Fruit fly (Drosophila melanogaster) whole organism, prepupa: ENCODE results near the gene CadN2.

ENCODE experiments used
- Blimp-1 ChIP-seq: fragments of 200-800 bp; sonication (Bioruptor generic); optimal IDR thresholded peaks from 3 replicates; lab custom pipeline; 2017; ENCODE audit warnings: missing biosample characterization, missing genetic modification characterization, mild to moderate bottlenecking, moderate library complexity, missing genetic modification reagents
- CG10631 ChIP-seq: fragments of 200-800 bp; sonication (Bioruptor generic); optimal IDR thresholded peaks from 2 replicates; lab custom pipeline; 2016; ENCODE audit warnings: missing biosample characterization, missing genetic modification characterization
- CG10669 ChIP-seq: fragments of 200-800 bp; sonication (Bioruptor generic); optimal IDR thresholded peaks from 3 replicates; lab custom pipeline; 2018; ENCODE audit warnings: missing biosample characterization, mild to moderate bottlenecking, missing genetic modification characterization, moderate library complexity
- CG11294 ChIP-seq: fragments of 200-800 bp; sonication (Bioruptor generic); IDR thresholded peaks from 2 replicates; pipeline ENCODE4 v1.3.6; 2022; ENCODE audit warnings: missing biosample characterization, missing genetic modification characterization
- CG11902 ChIP-seq: fragments of 200-800 bp; sonication (Bioruptor generic); optimal IDR thresholded peaks from 3 replicates; lab custom pipeline; 2016; ENCODE audit warnings: missing biosample characterization, missing genetic modification characterization
- CG1621 ChIP-seq: fragments of 200-800 bp; sonication (Bioruptor generic); optimal IDR thresholded peaks from 3 replicates; lab custom pipeline; 2018; ENCODE audit warnings: missing biosample characterization, mild to moderate bottlenecking, missing genetic modification characterization
- CG16779 ChIP-seq: fragments of 200-800 bp; sonication (Bioruptor generic); optimal IDR thresholded peaks from 3 replicates; lab custom pipeline; 2017; ENCODE audit warnings: missing biosample characterization, mild to moderate bottlenecking, missing genetic modification characterization
- CG3032 ChIP-seq: fragments of 200-800 bp; optimal IDR thresholded peaks from 2 replicates; lab custom pipeline; 2019; ENCODE audit warnings: missing biosample characterization, mild to moderate bottlenecking, missing genetic modification characterization, moderate library complexity
- CG31627 ChIP-seq: fragments of 200-800 bp; sonication (Bioruptor generic); optimal IDR thresholded peaks from 3 replicates; lab custom pipeline; 2016; ENCODE audit warnings: missing biosample characterization, missing genetic modification characterization
- CG32006 ChIP-seq: fragments of 200-800 bp; sonication (Bioruptor generic); optimal IDR thresholded peaks from 3 replicates; lab custom pipeline; 2017; ENCODE audit warnings: missing biosample characterization, mild to moderate bottlenecking, missing genetic modification characterization
- CG34406 ChIP-seq: fragments of 200-800 bp; sonication (Bioruptor generic); optimal IDR thresholded peaks from 3 replicates; lab custom pipeline; 2016; ENCODE audit warnings: missing biosample characterization, missing genetic modification characterization
- CG3919 ChIP-seq: fragments of 200-800 bp; sonication (Bioruptor generic); optimal IDR thresholded peaks from 3 replicates; lab custom pipeline; 2016; ENCODE audit warnings: missing biosample characterization, missing genetic modification characterization
- CG4318 ChIP-seq: fragments of 200-800 bp; sonication (Bioruptor generic); optimal IDR thresholded peaks from 3 replicates; lab custom pipeline; 2017; ENCODE audit warnings: missing biosample characterization, mild to moderate bottlenecking, missing genetic modification characterization
- CG6163 ChIP-seq: fragments of 200-800 bp; sonication (Bioruptor generic); IDR thresholded peaks from 3 replicates; pipeline ENCODE4 v1.3.6; 2022; ENCODE audit warnings: missing biosample characterization, missing genetic modification characterization
- CG6276 ChIP-seq: fragments of 200-800 bp; sonication (Bioruptor generic); optimal IDR thresholded peaks from 2 replicates; lab custom pipeline; 2017; ENCODE audit warnings: missing biosample characterization, mild to moderate bottlenecking, missing genetic modification characterization
- CG6808 ChIP-seq: fragments of 200-800 bp; sonication (Bioruptor generic); optimal IDR thresholded peaks from 3 replicates; lab custom pipeline; 2017; ENCODE audit warnings: missing biosample characterization, missing genetic modification characterization, mild to moderate bottlenecking, moderate library complexity, missing genetic modification reagents
- CG6854 ChIP-seq: fragments of 200-800 bp; sonication (Bioruptor generic); optimal IDR thresholded peaks from 2 replicates; lab custom pipeline; 2017; ENCODE audit warnings: missing biosample characterization, mild to moderate bottlenecking, missing genetic modification characterization
- CG7368 ChIP-seq: fragments of 200-800 bp; sonication (Bioruptor generic); optimal IDR thresholded peaks from 3 replicates; lab custom pipeline; 2016; ENCODE audit warnings: missing biosample characterization, missing genetic modification characterization
- CG8319 ChIP-seq: fragments of 200-800 bp; sonication (Bioruptor generic); optimal IDR thresholded peaks from 3 replicates; lab custom pipeline; 2016; ENCODE audit warnings: missing biosample characterization, missing genetic modification characterization
- CG8632 ChIP-seq: fragments of 200-800 bp; sonication (Bioruptor generic); optimal IDR thresholded peaks from 3 replicates; lab custom pipeline; 2016; ENCODE audit warnings: missing biosample characterization, missing genetic modification characterization
- CG9139 ChIP-seq: fragments of 200-800 bp; sonication (Bioruptor generic); optimal IDR thresholded peaks from 3 replicates; lab custom pipeline; 2017; ENCODE audit warnings: missing biosample characterization, mild to moderate bottlenecking, missing genetic modification characterization
- Eip78C ChIP-seq: fragments of 200-800 bp; sonication (Bioruptor generic); peaks from one replicate; lab custom pipeline; 2016; ENCODE audit warnings: missing biosample characterization, missing genetic modification characterization
- Ets96B ChIP-seq: fragments of 200-800 bp; optimal IDR thresholded peaks from 2 replicates; lab custom pipeline; 2019; ENCODE audit warnings: missing biosample characterization, mild to moderate bottlenecking, missing genetic modification characterization, moderate library complexity
- Gug ChIP-seq: fragments of 200-800 bp; sonication (Bioruptor generic); IDR thresholded peaks from 2 replicates; pipeline ENCODE4 v1.3.6; 2022; ENCODE audit warnings: missing biosample characterization, missing genetic modification characterization
- Hr38 ChIP-seq: sonication (Bioruptor generic); optimal IDR thresholded peaks from 2 replicates; lab custom pipeline; 2016; ENCODE audit warnings: missing biosample characterization, missing genetic modification characterization
- Hr39 ChIP-seq: fragments of 200-800 bp; sonication (Bioruptor generic); optimal IDR thresholded peaks from 2 replicates; lab custom pipeline; 2016; ENCODE audit warnings: missing biosample characterization, missing genetic modification characterization
- Lpt ChIP-seq: fragments of 200-800 bp; sonication (Bioruptor generic); optimal IDR thresholded peaks from 3 replicates; lab custom pipeline; 2016; ENCODE audit warnings: missing biosample characterization, missing genetic modification characterization
- Smox ChIP-seq: fragments of 200-800 bp; sonication (Bioruptor generic); optimal IDR thresholded peaks from 3 replicates; lab custom pipeline; 2016; ENCODE audit warnings: missing biosample characterization, missing genetic modification characterization
- Sox102F ChIP-seq: fragments of 200-800 bp; sonication (Bioruptor generic); optimal IDR thresholded peaks from 2 replicates; lab custom pipeline; 2016; ENCODE audit warnings: missing biosample characterization, mild to moderate bottlenecking, missing genetic modification characterization
- Sox14 ChIP-seq: fragments of 200-800 bp; sonication (Bioruptor generic); optimal IDR thresholded peaks from 3 replicates; lab custom pipeline; 2016; ENCODE audit warnings: missing biosample characterization, missing genetic modification characterization
- Sox15 ChIP-seq: fragments of 200-800 bp; sonication (Bioruptor generic); optimal IDR thresholded peaks from 3 replicates; lab custom pipeline; 2016; ENCODE audit warnings: missing biosample characterization, missing genetic modification characterization
- cyc ChIP-seq: fragments of 200-800 bp; sonication (Bioruptor generic); optimal IDR thresholded peaks from 3 replicates; lab custom pipeline; 2016; ENCODE audit warnings: missing biosample characterization, missing genetic modification characterization
- dac ChIP-seq: fragments of 200-800 bp; sonication (Bioruptor generic); optimal IDR thresholded peaks from 2 replicates; lab custom pipeline; 2017; ENCODE audit warnings: missing biosample characterization, mild to moderate bottlenecking, missing genetic modification characterization
- dsx ChIP-seq: fragments of 200-800 bp; optimal IDR thresholded peaks from 3 replicates; lab custom pipeline; 2019; ENCODE audit warnings: missing biosample characterization, mild to moderate bottlenecking, missing genetic modification characterization, moderate library complexity; ENCODE audit not compliant: poor library complexity, severe bottlenecking
- eg ChIP-seq: fragments of 200-800 bp; sonication (Bioruptor generic); IDR thresholded peaks from 3 replicates; pipeline ENCODE4 v1.3.6; 2022; ENCODE audit warnings: missing biosample characterization, missing genetic modification characterization
- esn ChIP-seq: fragments of 200-800 bp; sonication (Bioruptor generic); optimal IDR thresholded peaks from 2 replicates; lab custom pipeline; 2016; ENCODE audit warnings: missing biosample characterization, mild to moderate bottlenecking, missing genetic modification characterization, moderate library complexity
- fkh ChIP-seq: fragments of 200-800 bp; sonication (Bioruptor generic); optimal IDR thresholded peaks from 3 replicates; lab custom pipeline; 2017; ENCODE audit warnings: missing biosample characterization, mild to moderate bottlenecking, missing genetic modification characterization, moderate library complexity
- lz ChIP-seq: fragments of 200-800 bp; sonication (Bioruptor generic); optimal IDR thresholded peaks from 3 replicates; lab custom pipeline; 2016; ENCODE audit warnings: missing biosample characterization, missing genetic modification characterization
- net ChIP-seq: fragments of 200-800 bp; sonication (Bioruptor generic); optimal IDR thresholded peaks from 3 replicates; lab custom pipeline; 2016; ENCODE audit warnings: missing biosample characterization, missing genetic modification characterization
- salr ChIP-seq, 2 experiments: fragments of 200-800 bp; sonication (Bioruptor generic); optimal IDR thresholded peaks; 3 replicates each; lab custom pipeline; 2016 to 2018; ENCODE audit warnings: missing biosample characterization in 2 of 2, missing genetic modification characterization in 2 of 2, mild to moderate bottlenecking in 1 of 2
- spab ChIP-seq: fragments of 200-800 bp; sonication (Bioruptor generic); optimal IDR thresholded peaks from 2 replicates; lab custom pipeline; 2017; ENCODE audit warnings: missing biosample characterization, mild to moderate bottlenecking, missing genetic modification characterization, missing genetic modification reagents
- ss ChIP-seq, 2 experiments: fragments of 200-800 bp; sonication (Bioruptor generic); optimal IDR thresholded peaks; 2 replicates in 1 of 2; 3 replicates in 1 of 2; lab custom pipeline; 2017 to 2018; ENCODE audit warnings: mild to moderate bottlenecking in 2 of 2, missing biosample characterization in 2 of 2, missing genetic modification characterization in 2 of 2, moderate library complexity in 1 of 2
- svp ChIP-seq: fragments of 200-800 bp; sonication (Bioruptor generic); peaks from one replicate; lab custom pipeline; 2016; ENCODE audit warnings: missing biosample characterization, missing genetic modification characterization

CadN2 gene

DNA sequence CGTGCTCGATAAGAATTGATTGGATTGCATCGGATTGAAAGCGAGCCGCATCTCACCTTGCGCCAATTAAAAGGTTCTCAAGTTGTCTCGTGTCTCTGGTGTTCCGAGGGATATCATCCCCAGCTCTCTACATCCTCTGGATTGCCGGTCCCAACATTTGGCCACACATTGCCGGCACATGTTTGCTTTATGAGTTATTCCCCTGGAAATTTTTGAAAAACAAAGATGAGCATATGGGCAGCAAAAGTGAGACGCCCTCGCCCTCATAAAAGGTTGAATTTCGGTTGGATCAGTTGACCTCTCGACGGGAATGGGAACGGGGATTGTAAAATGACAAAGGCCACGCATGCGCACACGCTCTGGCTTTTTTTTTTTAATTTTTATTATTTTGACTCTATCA lies 119.5 kb downstream of the CadN2 start:
- TF ChIP-seq CG6808 (no peak), svp (GFP tag; lab: Kevin White, UChicago) (peak; percentile 44), CG10631 (GFP tag; lab: Kevin White, UChicago) (no peak), net (GFP tag; lab: Kevin White, UChicago) (no peak), Ets96B (tag; lab: Kevin White, UChicago) (no peak), CG34406 (GFP tag; lab: Kevin White, UChicago) (no peak), Sox14 (GFP tag; lab: Kevin White, UChicago) (no peak)

DNA sequence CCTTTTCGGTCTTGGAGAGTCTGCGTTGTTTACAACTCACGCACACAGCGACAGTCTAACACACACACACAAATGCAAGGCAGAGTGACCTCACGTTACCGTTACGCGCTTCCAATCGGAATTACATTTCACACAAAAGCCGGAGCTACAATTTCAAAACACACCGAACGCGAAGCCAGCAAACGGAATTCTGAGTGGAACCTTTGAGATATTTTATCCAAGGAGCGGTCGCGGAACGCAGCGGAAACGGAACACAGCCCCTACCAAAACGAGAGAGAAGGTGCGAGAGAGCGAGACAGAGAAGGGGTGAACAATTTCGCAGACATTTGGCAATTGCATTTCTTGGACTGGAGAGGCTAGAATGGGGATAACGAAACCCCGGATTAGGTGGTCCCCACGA lies 120.9 kb downstream of the CadN2 start:
- TF ChIP-seq CG3032 (tag; lab: Kevin White, UChicago) (no peak), CG32006 (no peak), CG1621 (tag; lab: Kevin White, UChicago) (no peak), spab (GFP tag; lab: Kevin White, UChicago) (no peak)

dm6 chr2L:17752406-17752805 lies 122.6 kb downstream of the CadN2 start:
- TF ChIP-seq svp (GFP tag; lab: Kevin White, UChicago), result peak; percentile 26
- TF ChIP-seq CG31627 (GFP tag; lab: Kevin White, UChicago), result no peak
- TF ChIP-seq CG11902 (GFP tag; lab: Kevin White, UChicago), result no peak
- no peak for TF ChIP-seq Lpt (GFP tag; lab: Kevin White, UChicago)
- TF ChIP-seq, all 60 proteins: peak for 1

DNA sequence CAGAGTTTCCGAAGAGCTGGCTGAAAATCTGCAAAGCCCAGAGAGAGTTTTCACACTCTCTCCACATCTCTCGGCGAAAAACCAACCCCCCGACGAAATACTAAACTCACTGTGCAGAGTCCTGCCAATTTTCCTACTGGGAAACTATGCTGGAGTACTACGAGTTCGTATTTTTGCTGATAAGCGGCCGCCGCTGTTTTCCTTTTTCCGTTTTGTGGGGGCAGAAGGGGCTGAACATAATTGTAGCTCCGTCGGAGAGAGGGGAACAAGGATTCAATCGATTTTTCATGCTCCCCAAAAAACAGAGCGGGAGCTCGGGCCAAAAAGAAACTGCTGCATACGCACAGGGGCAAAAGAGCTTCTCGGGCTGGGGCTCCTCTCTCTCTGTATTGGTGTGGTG lies 123.8 kb downstream of the CadN2 start:
- TF ChIP-seq CG8319 (GFP tag; lab: Kevin White, UChicago) (no peak), Eip78C (peak; percentile 17)

DNA sequence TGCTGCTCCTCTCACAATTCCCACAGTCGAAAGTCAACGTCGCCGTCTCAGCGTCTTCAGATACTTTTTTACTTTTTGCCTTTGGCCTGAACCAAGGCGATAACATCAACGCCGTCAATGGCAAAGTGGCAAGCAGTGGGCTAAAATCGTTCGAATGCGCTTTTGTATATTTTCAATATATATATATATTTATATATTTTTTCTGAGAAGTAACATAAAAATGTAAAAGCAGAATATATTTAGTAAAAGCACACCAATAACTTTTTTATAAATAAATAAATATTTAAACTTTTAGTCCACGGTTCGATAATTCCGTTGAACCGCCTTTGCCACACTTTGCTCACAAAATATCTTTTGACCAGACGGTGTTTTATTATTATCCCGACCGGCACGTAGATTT lies 124.9 kb downstream of the CadN2 start:
- no peak for TF ChIP-seq cyc
- no peak for TF ChIP-seq dac (GFP tag; lab: Kevin White, UChicago)
- no peak for TF ChIP-seq CG11294 (GFP tag; lab: Robert Waterston, UW)
- peak; percentile 5 to 17 for TF ChIP-seq salr (GFP tag; optimal IDR thresholded peaks at IDR 0.05; lab: Kevin White, UChicago)
- TF ChIP-seq CG10669 (GFP tag; lab: Kevin White, UChicago), result peak; percentile 44
- peak; percentile 63 for TF ChIP-seq CG8632 (GFP tag; lab: Kevin White, UChicago)
- peak; percentile 60 for TF ChIP-seq dsx (GFP tag; lab: Kevin White, UChicago)
- TF ChIP-seq CG1621 (tag; lab: Kevin White, UChicago), result no peak
- peak; percentile 40 for TF ChIP-seq Sox102F (GFP tag; lab: Kevin White, UChicago)
- no peak for TF ChIP-seq CG8319 (GFP tag; lab: Kevin White, UChicago)
- TF ChIP-seq Sox14 (GFP tag; lab: Kevin White, UChicago), result no peak
- peak; percentile 23 for TF ChIP-seq Blimp-1 (GFP tag; lab: Kevin White, UChicago)
- no peak for TF ChIP-seq CG16779
- TF ChIP-seq CG6276 (GFP tag; lab: Kevin White, UChicago), result no peak
- no peak for TF ChIP-seq Gug
- TF ChIP-seq CG3919 (GFP tag; lab: Kevin White, UChicago), result peak; percentile 9
- TF ChIP-seq Hr38 (GFP tag; lab: Kevin White, UChicago), result no peak
- peak; percentile 58 for TF ChIP-seq CG10631 (GFP tag; lab: Kevin White, UChicago)
- TF ChIP-seq eg (GFP tag; lab: Robert Waterston, UW), result no peak
- TF ChIP-seq Sox15 (GFP tag; lab: Kevin White, UChicago), result no peak
- no peak for TF ChIP-seq CG6854 (GFP tag; lab: Kevin White, UChicago)
- peak; percentile 82 for TF ChIP-seq Eip78C
- TF ChIP-seq esn (GFP tag; lab: Kevin White, UChicago), result peak; percentile 63
- TF ChIP-seq CG6163 (GFP tag; lab: Robert Waterston, UW), result peak; percentile 67
- TF ChIP-seq fkh (GFP tag; lab: Kevin White, UChicago), result no peak
- TF ChIP-seq lz, result no peak
- TF ChIP-seq Smox (GFP tag; lab: Kevin White, UChicago), result peak; percentile 18
- TF ChIP-seq ss (GFP tag; optimal IDR thresholded peaks at IDR 0.05; lab: Kevin White, UChicago), result peak; percentile 40 to 54
- TF ChIP-seq CG9139 (GFP tag; lab: Kevin White, UChicago), result no peak
- peak; percentile 2 for TF ChIP-seq CG4318 (GFP tag; lab: Kevin White, UChicago)
- no peak for TF ChIP-seq CG31627 (GFP tag; lab: Kevin White, UChicago)
- TF ChIP-seq CG11902 (GFP tag; lab: Kevin White, UChicago), result no peak
- no peak for TF ChIP-seq CG7368 (GFP tag; lab: Kevin White, UChicago)
- TF ChIP-seq CG6808, result peak; percentile 19
- TF ChIP-seq Hr39 (GFP tag; lab: Kevin White, UChicago), result no peak
